Worm (Caenorhabditis elegans): Measurements from ENCODE around the gene gpch-1.

DNA sequence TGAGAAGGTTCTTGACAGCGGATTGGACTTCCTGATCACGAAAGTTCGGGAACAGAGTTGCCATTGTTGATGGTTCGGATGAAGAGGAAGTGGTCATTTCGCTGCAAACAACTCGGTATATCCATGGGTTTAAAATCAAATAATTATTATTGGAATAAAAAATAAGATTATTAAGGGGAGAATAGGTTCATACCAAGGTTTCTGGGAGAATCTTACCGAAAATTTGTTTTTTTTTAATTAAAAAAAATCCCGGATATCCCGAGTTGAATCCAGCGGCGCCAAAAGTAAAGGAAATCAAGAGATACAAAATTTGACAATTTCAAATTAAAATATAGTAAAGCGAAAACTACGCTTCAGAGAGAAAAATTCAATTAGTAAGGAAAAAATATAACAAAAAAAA lies 9.6 kb downstream of the gpch-1 start, which contains the start of the genes R07E5.19 and pdcd-2:
- TF ChIP-seq ztf-11 (tag; optimal IDR thresholded peaks at IDR 0.05): no peak
- TF ChIP-seq hlh-1 (tag; optimal IDR thresholded peaks at IDR 0.05): no peak
- TF ChIP-seq nhr-12 (tag; optimal IDR thresholded peaks at IDR 0.05): no peak
- no peak for TF ChIP-seq elt-3 (tag; optimal IDR thresholded peaks at IDR 0.05)
- TF ChIP-seq unc-62 (GFP tag; optimal IDR thresholded peaks at IDR 0.05): no peak
- no peak for TF ChIP-seq elt-1 (tag; optimal IDR thresholded peaks at IDR 0.05; ENCODE audit: borderline replicate concordance, insufficient read depth)
- TF ChIP-seq lsy-2 (tag; optimal IDR thresholded peaks at IDR 0.05): no peak
- no peak for TF ChIP-seq flh-1 (GFP tag; optimal IDR thresholded peaks at IDR 0.05)
- no peak for TF ChIP-seq snpc-4 (tag; optimal IDR thresholded peaks at IDR 0.05)
- no peak for TF ChIP-seq mep-1 (tag; optimal IDR thresholded peaks at IDR 0.05)
- no peak for TF ChIP-seq blmp-1 (tag; optimal IDR thresholded peaks at IDR 0.05)
- TF ChIP-seq nhr-237 (tag; optimal IDR thresholded peaks at IDR 0.05): no peak
- TF ChIP-seq sem-2 (GFP tag; optimal IDR thresholded peaks at IDR 0.05): no peak
- TF ChIP-seq mab-5 (tag; optimal IDR thresholded peaks at IDR 0.05): no peak
